Fruit fly (Drosophila melanogaster) whole organism, embryonic: ENCODE data around the gene CG31463.
A peak's percentile ranks its signal among the peaks of the same experiment; 100 is the strongest.

Experiments used
- ATbp ChIP-seq: fragments of 200-800 bp; sonication (Bioruptor generic); optimal IDR thresholded peaks from 2 replicates; lab custom pipeline; 2017; ENCODE audit warnings: missing biosample characterization, mild to moderate bottlenecking, missing genetic modification characterization, missing genetic modification reagents
- Awh ChIP-seq: fragments of 200-800 bp; sonication (Bioruptor generic); IDR thresholded peaks from 2 replicates; pipeline ENCODE4, ENCODE4 v1.3.6; 2022; ENCODE audit warnings: missing biosample characterization, missing genetic modification characterization
- Bgb ChIP-seq: fragments of 200-800 bp; sonication (Bioruptor generic); IDR thresholded peaks from 2 replicates; pipeline ENCODE4 v1.3.6; 2022; ENCODE audit warnings: missing biosample characterization, missing genetic modification characterization; ENCODE audit not compliant: partially characterized antibody
- CG10321 ChIP-seq: fragments of 200-800 bp; sonication (Bioruptor generic); IDR thresholded peaks from 2 replicates; pipeline ENCODE4 v1.3.6; 2022; ENCODE audit warnings: missing biosample characterization, missing genetic modification characterization
- CG11093 ChIP-seq: fragments of 200-800 bp; sonication (Bioruptor generic); IDR thresholded peaks from 3 replicates; pipeline ENCODE4 v1.3.6; 2022; ENCODE audit warnings: missing biosample characterization, missing genetic modification characterization
- CG13287 ChIP-seq: fragments of 200-800 bp; sonication (Bioruptor generic); IDR thresholded peaks from 2 replicates; pipeline ENCODE4 v1.3.6; 2022; ENCODE audit warnings: missing biosample characterization, missing genetic modification characterization; ENCODE audit not compliant: partially characterized antibody
- CG14860 ChIP-seq: fragments of 200-800 bp; sonication (Bioruptor generic); IDR thresholded peaks from 3 replicates; pipeline ENCODE4 v1.3.6; 2022; ENCODE audit warnings: missing biosample characterization, missing genetic modification characterization; ENCODE audit not compliant: partially characterized antibody
- CG15514 ChIP-seq: fragments of 200-800 bp; sonication (Bioruptor generic); optimal IDR thresholded peaks from 3 replicates; lab custom pipeline; 2017; ENCODE audit warnings: missing biosample characterization, missing genetic modification characterization, mild to moderate bottlenecking, moderate library complexity, missing genetic modification reagents
- CG15601 ChIP-seq: fragments of 200-800 bp; sonication (Bioruptor generic); optimal IDR thresholded peaks from 3 replicates; lab custom pipeline; 2019; ENCODE audit warnings: missing biosample characterization, mild to moderate bottlenecking, missing genetic modification characterization, moderate library complexity
- CG17802 ChIP-seq: fragments of 200-800 bp; sonication (Bioruptor generic); optimal IDR thresholded peaks from 2 replicates; lab custom pipeline; 2018; ENCODE audit warnings: missing biosample characterization, mild to moderate bottlenecking, missing genetic modification characterization, moderate library complexity
- CG1792 ChIP-seq: fragments of 200-800 bp; sonication (Bioruptor generic); optimal IDR thresholded peaks from 2 replicates; lab custom pipeline; 2016; ENCODE audit warnings: missing biosample characterization, missing genetic modification characterization
- CG2199 ChIP-seq: fragments of 200-800 bp; sonication (Bioruptor generic); IDR thresholded peaks from 3 replicates; pipeline ENCODE4 v1.3.6; 2022; ENCODE audit warnings: missing biosample characterization, missing genetic modification characterization
- CG30431 ChIP-seq: fragments of 200-800 bp; sonication (Bioruptor generic); optimal IDR thresholded peaks from 2 replicates; lab custom pipeline; 2017; ENCODE audit warnings: missing biosample characterization, missing genetic modification characterization
- CG31388 ChIP-seq: fragments of 200-800 bp; sonication (Bioruptor generic); optimal IDR thresholded peaks from 2 replicates; lab custom pipeline; 2016; ENCODE audit warnings: missing biosample characterization, missing genetic modification characterization
- CG32767 ChIP-seq: fragments of 200-800 bp; sonication (Bioruptor generic); IDR thresholded peaks from 2 replicates; pipeline ENCODE4 v1.3.6; 2022; ENCODE audit warnings: missing biosample characterization, missing genetic modification characterization
- CG3726 ChIP-seq: fragments of 200-800 bp; sonication (Bioruptor generic); IDR thresholded peaks from 3 replicates; pipeline ENCODE4, ENCODE4 v1.3.6; 2022; ENCODE audit warnings: missing biosample characterization, missing genetic modification characterization
- CG4424 ChIP-seq: fragments of 200-800 bp; sonication (Bioruptor generic); optimal IDR thresholded peaks from 3 replicates; lab custom pipeline; 2016; ENCODE audit warnings: missing biosample characterization, missing genetic modification characterization
- CG6254 ChIP-seq: fragments of 200-800 bp; sonication (Bioruptor generic); optimal IDR thresholded peaks from 3 replicates; lab custom pipeline; 2017; ENCODE audit warnings: mild to moderate bottlenecking, missing biosample characterization, missing genetic modification reagents, missing genetic modification characterization
- CG7745 ChIP-seq: fragments of 200-800 bp; sonication (Bioruptor generic); optimal IDR thresholded peaks from 2 replicates; lab custom pipeline; 2018; ENCODE audit warnings: missing biosample characterization, mild to moderate bottlenecking, missing genetic modification characterization, moderate library complexity
- CG7928 ChIP-seq: fragments of 200-800 bp; sonication (Bioruptor generic); optimal IDR thresholded peaks from 2 replicates; lab custom pipeline; 2017; ENCODE audit warnings: missing biosample characterization, mild to moderate bottlenecking, missing genetic modification characterization
- CTCF ChIP-seq: fragments of 200-800 bp; sonication (Bioruptor generic); optimal IDR thresholded peaks from 2 replicates; lab custom pipeline; 2017; ENCODE audit warnings: missing biosample characterization, mild to moderate bottlenecking, missing genetic modification characterization, moderate library complexity
- Camta ChIP-seq: fragments of 200-800 bp; sonication (Bioruptor generic); optimal IDR thresholded peaks from 2 replicates; lab custom pipeline; 2016; ENCODE audit warnings: missing biosample characterization, missing genetic modification characterization
- D ChIP-seq, 2 experiments: fragments of 200-800 bp in 1 of 2; fragments of >200 bp in 1 of 2; sonication (Bioruptor generic) in 1 of 2; optimal IDR thresholded peaks; 2 replicates in 1 of 2; 3 replicates in 1 of 2; lab custom pipeline; 2017; ENCODE audit warnings: mild to moderate bottlenecking in 1 of 2, missing biosample characterization in 1 of 2, missing genetic modification characterization in 1 of 2, missing genetic modification reagents in 1 of 2
- Dip3 ChIP-seq: fragments of 200-800 bp; sonication (Bioruptor generic); optimal IDR thresholded peaks from 3 replicates; lab custom pipeline; 2016; ENCODE audit warnings: missing biosample characterization, missing genetic modification characterization
- Dll ChIP-seq: fragments of 200-800 bp; sonication (Bioruptor generic); IDR thresholded peaks from 4 replicates; pipeline ENCODE4 v1.3.6; 2022; ENCODE audit warnings: missing biosample characterization, missing genetic modification characterization; ENCODE audit not compliant: partially characterized antibody
- Dp ChIP-seq: fragments of 200-800 bp; sonication (Bioruptor generic); optimal IDR thresholded peaks from 2 replicates; lab custom pipeline; 2018; ENCODE audit warnings: missing biosample characterization, mild to moderate bottlenecking, missing genetic modification characterization, moderate library complexity
- E2f2 ChIP-seq: fragments of 200-800 bp; sonication (Bioruptor generic); IDR thresholded peaks from 2 replicates; pipeline ENCODE4 v1.3.6; 2022; ENCODE audit warnings: missing biosample characterization, missing genetic modification characterization
- ERR ChIP-seq: fragments of 200-800 bp; sonication (Bioruptor generic); optimal IDR thresholded peaks from 2 replicates; lab custom pipeline; 2016; ENCODE audit warnings: missing biosample characterization, missing genetic modification characterization
- Elba2 ChIP-seq: fragments of 200-800 bp; sonication (Bioruptor generic); optimal IDR thresholded peaks from 3 replicates; lab custom pipeline; 2016; ENCODE audit warnings: missing biosample characterization, missing genetic modification characterization
- H15 ChIP-seq: fragments of 200-800 bp; sonication (Bioruptor generic); IDR thresholded peaks from 3 replicates; pipeline ENCODE4 v1.3.6; 2022; ENCODE audit warnings: missing biosample characterization, missing genetic modification characterization
- Nf-YA ChIP-seq: fragments of 200-800 bp; sonication (Bioruptor generic); IDR thresholded peaks from 2 replicates; pipeline ENCODE4 v1.3.6; 2022; ENCODE audit warnings: missing biosample characterization, missing genetic modification characterization
- NfI ChIP-seq: fragments of 200-800 bp; sonication (Bioruptor generic); optimal IDR thresholded peaks from 3 replicates; lab custom pipeline; 2018; ENCODE audit warnings: missing biosample characterization, mild to moderate bottlenecking, missing genetic modification characterization, moderate library complexity
- Sry-β ChIP-seq: fragments of 200-800 bp; sonication (Bioruptor generic); optimal IDR thresholded peaks from 2 replicates; lab custom pipeline; 2018; ENCODE audit warnings: missing biosample characterization, mild to moderate bottlenecking, missing genetic modification characterization, moderate library complexity
- bbx ChIP-seq: fragments of 200-800 bp; sonication (Bioruptor generic); IDR thresholded peaks from 2 replicates; pipeline ENCODE4 v1.3.6; 2022; ENCODE audit warnings: missing biosample characterization, missing genetic modification characterization; ENCODE audit not compliant: partially characterized antibody
- caup ChIP-seq: fragments of 200-800 bp; sonication (Bioruptor generic); optimal IDR thresholded peaks from 3 replicates; lab custom pipeline; 2017; ENCODE audit warnings: missing biosample characterization, mild to moderate bottlenecking, missing genetic modification characterization, moderate library complexity; ENCODE audit not compliant: severe bottlenecking
- dimm ChIP-seq: fragments of 200-800 bp; sonication (Bioruptor generic); IDR thresholded peaks from 2 replicates; pipeline ENCODE4 v1.3.6; 2022; ENCODE audit warnings: missing biosample characterization, missing genetic modification characterization
- gro ChIP-seq: fragments of 200-800 bp; sonication (Bioruptor generic); optimal IDR thresholded peaks from 2 replicates; lab custom pipeline; 2016; ENCODE audit warnings: missing biosample characterization, missing genetic modification characterization
- ham ChIP-seq: fragments of 200-800 bp; sonication (Bioruptor generic); IDR thresholded peaks from 2 replicates; pipeline ENCODE4 v1.3.6; 2022; ENCODE audit warnings: missing biosample characterization, missing genetic modification characterization
- hkb ChIP-seq, 2 experiments: fragments of 200-800 bp in 1 of 2; fragments of >200 bp in 1 of 2; sonication (Bioruptor generic) in 1 of 2; IDR thresholded peaks in 1 of 2; optimal IDR thresholded peaks in 1 of 2; 2 replicates each; pipeline versions ENCODE4 v1.3.6 to Lab custom; 2017 to 2022; ENCODE audit warnings: missing biosample characterization in 1 of 2, missing genetic modification characterization in 1 of 2
- inv ChIP-seq: fragments of 200-800 bp; sonication (Bioruptor generic); IDR thresholded peaks from 2 replicates; pipeline ENCODE4 v1.3.6; 2022; ENCODE audit warnings: missing biosample characterization, missing genetic modification characterization; ENCODE audit not compliant: partially characterized antibody
- knrl ChIP-seq: fragments of 200-800 bp; sonication (Bioruptor generic); IDR thresholded peaks from 3 replicates; pipeline ENCODE4 v1.3.6; 2022; ENCODE audit warnings: missing biosample characterization, missing genetic modification characterization; ENCODE audit not compliant: partially characterized antibody
- lbe ChIP-seq: fragments of 200-800 bp; sonication (Bioruptor generic); optimal IDR thresholded peaks from 2 replicates; lab custom pipeline; 2016; ENCODE audit warnings: missing biosample characterization, mild to moderate bottlenecking, missing genetic modification characterization
- nerfin-1 ChIP-seq: fragments of 200-800 bp; sonication (Bioruptor generic); optimal IDR thresholded peaks from 3 replicates; lab custom pipeline; 2019; ENCODE audit warnings: missing biosample characterization, mild to moderate bottlenecking, missing genetic modification characterization, moderate library complexity
- run ChIP-seq: fragments of 200-800 bp; sonication (Bioruptor generic); optimal IDR thresholded peaks from 3 replicates; lab custom pipeline; 2018; ENCODE audit warnings: missing biosample characterization, mild to moderate bottlenecking, missing genetic modification characterization
- sens ChIP-seq: fragments of 200-800 bp; sonication (Bioruptor generic); peaks from one replicate; lab custom pipeline; 2016; ENCODE audit warnings: missing biosample characterization, missing genetic modification characterization
- sim ChIP-seq: fragments of 200-800 bp; sonication (Bioruptor generic); IDR thresholded peaks from 2 replicates; pipeline ENCODE4 v1.3.6; 2022; ENCODE audit warnings: missing biosample characterization, missing genetic modification characterization
- sob ChIP-seq: fragments of 200-800 bp; sonication (Bioruptor generic); IDR thresholded peaks from 2 replicates; pipeline ENCODE4 v1.3.6; 2022; ENCODE audit warnings: missing biosample characterization, missing genetic modification characterization
- zf30C ChIP-seq: fragments of 200-800 bp; sonication (Bioruptor generic); optimal IDR thresholded peaks from 3 replicates; lab custom pipeline; 2018; ENCODE audit warnings: missing biosample characterization, mild to moderate bottlenecking, missing genetic modification characterization

The CG31463 gene

dm6 chr3R:8306188-8306926, 14.2 kb downstream of the CG31463 start (continued):
- TF ChIP-seq D (optimal IDR thresholded peaks at IDR 0.05; lab: Kevin White, UChicago) (peak; percentile 37), D (GFP tag; optimal IDR thresholded peaks at IDR 0.05; lab: Kevin White, UChicago) (no peak), sim (no peak), Awh (0 out of 2 replicates have a peak, but pooled peaks have one; percentile 13), CG17802 (no peak), ATbp (peak; percentile 51), sens (GFP tag; lab: Kevin White, UChicago) (peak; percentile 50), CG15514 (GFP tag; lab: Kevin White, UChicago) (no peak), dimm (GFP tag; lab: Robert Waterston, UW) (no peak), E2f2 (GFP tag; lab: Robert Waterston, UW) (0 out of 2 replicates have a peak, but pooled peaks have one; percentile 14), bbx (peak; percentile 62; the same call in 1 of the 2 replicates), zf30C (GFP tag; lab: Kevin White, UChicago) (no peak), Camta (GFP tag; lab: Kevin White, UChicago) (no peak), CG7745 (tag; lab: Kevin White, UChicago) (no peak), ham (GFP tag; lab: Robert Waterston, UW) (no peak), hkb (optimal IDR thresholded peaks at IDR 0.05; lab: Kevin White, UChicago) (peak; percentile 22), hkb (GFP tag; IDR thresholded peaks at IDR 0.05; lab: Robert Waterston, UW) (no peak), CG31388 (GFP tag; lab: Kevin White, UChicago) (no peak), Dip3 (no peak), CG7928 (GFP tag; lab: Kevin White, UChicago) (no peak), caup (GFP tag; lab: Kevin White, UChicago) (no peak), CG3726 (no peak), CG15601 (tag; lab: Kevin White, UChicago) (peak; percentile 5), knrl (GFP tag; lab: Robert Waterston, UW) (peak; percentile 34; the same call in 1 of the 3 replicates), CG11093 (GFP tag; lab: Robert Waterston, UW) (no peak), CG1792 (no peak), Elba2 (GFP tag; lab: Kevin White, UChicago) (no peak), CG13287 (GFP tag; lab: Robert Waterston, UW) (peak; percentile 23; the same call in 1 of the 2 replicates), sob (no peak), CG14860 (peak; percentile 16; the same call in 1 of the 3 replicates), CG10321 (no peak), Dp (no peak), CG30431 (GFP tag; lab: Kevin White, UChicago) (no peak), Nf-YA (GFP tag; lab: Robert Waterston, UW) (no peak), CG32767 (peak; percentile 9; the same call in 1 of the 2 replicates), Dll (peak; percentile 25; the same call in 1 of the 4 replicates), Bgb (GFP tag; lab: Robert Waterston, UW) (peak; percentile 70), ERR (GFP tag; lab: Kevin White, UChicago) (no peak), NfI (GFP tag; lab: Kevin White, UChicago) (no peak), gro (no peak), CTCF (GFP tag; lab: Kevin White, UChicago) (peak; percentile 73), inv (no peak), H15 (no peak), Sry-β (GFP tag; lab: Kevin White, UChicago) (peak; percentile 73), CG2199 (GFP tag; lab: Robert Waterston, UW) (peak; percentile 45; the same call in 1 of the 3 replicates), run (tag; lab: Kevin White, UChicago) (no peak), nerfin-1 (tag; lab: Kevin White, UChicago) (no peak), lbe (GFP tag; lab: Kevin White, UChicago) (peak; percentile 57), CG6254 (no peak), CG4424 (GFP tag; lab: Kevin White, UChicago) (no peak)
